Fruit fly (Drosophila melanogaster) whole organism, embryonic: ENCODE measurements around the gene CG8319.

Experiments used
- ATbp ChIP-seq: fragments of 200-800 bp; sonication (Bioruptor generic); optimal IDR thresholded peaks from 2 replicates; lab custom pipeline; 2017; ENCODE audit warnings: missing biosample characterization, mild to moderate bottlenecking, missing genetic modification characterization, missing genetic modification reagents
- Awh ChIP-seq: fragments of 200-800 bp; sonication (Bioruptor generic); IDR thresholded peaks from 2 replicates; pipeline ENCODE4, ENCODE4 v1.3.6; 2022; ENCODE audit warnings: missing biosample characterization, missing genetic modification characterization
- Bteb2 ChIP-seq: fragments of 200-800 bp; sonication (Bioruptor generic); optimal IDR thresholded peaks from 2 replicates; lab custom pipeline; 2016; ENCODE audit warnings: missing biosample characterization, missing genetic modification characterization
- CG10267 ChIP-seq: fragments of 200-800 bp; sonication (Bioruptor generic); optimal IDR thresholded peaks from 2 replicates; lab custom pipeline; 2018; ENCODE audit warnings: missing biosample characterization, mild to moderate bottlenecking, missing genetic modification characterization, moderate library complexity
- CG11504 ChIP-seq: fragments of 200-800 bp; sonication (Bioruptor generic); optimal IDR thresholded peaks from 3 replicates; lab custom pipeline; 2019; ENCODE audit warnings: missing biosample characterization, mild to moderate bottlenecking, missing genetic modification characterization, moderate library complexity
- CG12155 ChIP-seq: fragments of 200-800 bp; sonication (Bioruptor generic); optimal IDR thresholded peaks from 3 replicates; lab custom pipeline; 2016; ENCODE audit warnings: missing biosample characterization, missing genetic modification characterization
- CG1233 ChIP-seq: fragments of 200-800 bp; sonication (Bioruptor generic); optimal IDR thresholded peaks from 4 replicates; lab custom pipeline; 2018; ENCODE audit warnings: missing biosample characterization, mild to moderate bottlenecking, missing genetic modification characterization
- CG13624 ChIP-seq: fragments of 200-800 bp; sonication (Bioruptor generic); optimal IDR thresholded peaks from 2 replicates; lab custom pipeline; 2016; ENCODE audit warnings: missing biosample characterization, missing genetic modification characterization
- CG15696 ChIP-seq: fragments of 200-800 bp; sonication (Bioruptor generic); optimal IDR thresholded peaks from 2 replicates; lab custom pipeline; 2019; ENCODE audit warnings: missing biosample characterization, mild to moderate bottlenecking, missing genetic modification characterization, moderate library complexity
- CG1602 ChIP-seq: fragments of 200-800 bp; sonication (Bioruptor generic); optimal IDR thresholded peaks from 3 replicates; lab custom pipeline; 2016; ENCODE audit warnings: missing biosample characterization, missing genetic modification characterization
- CG17186 ChIP-seq: fragments of 200-800 bp; sonication (Bioruptor generic); optimal IDR thresholded peaks from 3 replicates; lab custom pipeline; 2017; ENCODE audit warnings: missing biosample characterization, missing genetic modification reagents, missing genetic modification characterization
- CG18476 ChIP-seq: fragments of 200-800 bp; sonication (Bioruptor generic); optimal IDR thresholded peaks from 2 replicates; lab custom pipeline; 2016; ENCODE audit warnings: missing biosample characterization, mild to moderate bottlenecking, missing genetic modification characterization
- CG18599 ChIP-seq: fragments of 200-800 bp; sonication (Bioruptor generic); optimal IDR thresholded peaks from 3 replicates; lab custom pipeline; 2017; ENCODE audit warnings: missing biosample characterization, missing genetic modification characterization, mild to moderate bottlenecking, moderate library complexity, missing genetic modification reagents
- CG2875 ChIP-seq: fragments of 200-800 bp; sonication (Bioruptor generic); optimal IDR thresholded peaks from 2 replicates; lab custom pipeline; 2017; ENCODE audit warnings: missing biosample characterization, mild to moderate bottlenecking, missing genetic modification characterization, missing genetic modification reagents
- CG30403 ChIP-seq: fragments of 200-800 bp; sonication (Bioruptor generic); optimal IDR thresholded peaks from 3 replicates; lab custom pipeline; 2016; ENCODE audit warnings: missing biosample characterization, missing genetic modification characterization
- CG33213 ChIP-seq: fragments of 200-800 bp; sonication (Bioruptor generic); optimal IDR thresholded peaks from 3 replicates; lab custom pipeline; 2016; ENCODE audit warnings: missing biosample characterization, missing genetic modification characterization
- CG34224 ChIP-seq: fragments of 200-800 bp; sonication (Bioruptor generic); IDR thresholded peaks from 3 replicates; pipeline ENCODE4 v1.3.6; 2022; ENCODE audit warnings: missing biosample characterization, missing genetic modification characterization; ENCODE audit not compliant: partially characterized antibody
- CG3726 ChIP-seq: fragments of 200-800 bp; sonication (Bioruptor generic); IDR thresholded peaks from 3 replicates; pipeline ENCODE4, ENCODE4 v1.3.6; 2022; ENCODE audit warnings: missing biosample characterization, missing genetic modification characterization
- CG6854 ChIP-seq: fragments of 200-800 bp; sonication (Bioruptor generic); optimal IDR thresholded peaks from 3 replicates; lab custom pipeline; 2017; ENCODE audit warnings: missing biosample characterization, mild to moderate bottlenecking, missing genetic modification characterization
- CG7963 ChIP-seq: fragments of 200-800 bp; sonication (Bioruptor generic); IDR thresholded peaks from 3 replicates; pipeline ENCODE4 v1.3.6; 2022; ENCODE audit warnings: missing biosample characterization, missing genetic modification characterization; ENCODE audit not compliant: partially characterized antibody
- CG7987 ChIP-seq: fragments of 200-800 bp; sonication (Bioruptor generic); optimal IDR thresholded peaks from 2 replicates; lab custom pipeline; 2018; ENCODE audit warnings: missing biosample characterization, mild to moderate bottlenecking, missing genetic modification characterization, moderate library complexity
- CG8281 ChIP-seq: fragments of 200-800 bp; sonication (Bioruptor generic); optimal IDR thresholded peaks from 2 replicates; lab custom pipeline; 2018; ENCODE audit warnings: missing biosample characterization, mild to moderate bottlenecking, missing genetic modification characterization, moderate library complexity
- CG8388 ChIP-seq: fragments of 200-800 bp; sonication (Bioruptor generic); optimal IDR thresholded peaks from 2 replicates; lab custom pipeline; 2019; ENCODE audit warnings: missing biosample characterization, mild to moderate bottlenecking, missing genetic modification characterization, moderate library complexity
- CG9609 ChIP-seq: fragments of 200-800 bp; sonication (Bioruptor generic); optimal IDR thresholded peaks from 3 replicates; lab custom pipeline; 2016; ENCODE audit warnings: missing biosample characterization, missing genetic modification characterization
- Eip74EF ChIP-seq, 2 experiments: fragments of 200-800 bp in 1 of 2; fragments of >200 bp in 1 of 2; sonication (Bioruptor generic) in 1 of 2; optimal IDR thresholded peaks; 2 replicates each; lab custom pipeline; 2017 to 2019; ENCODE audit warnings: missing biosample characterization in 2 of 2, missing genetic modification characterization in 2 of 2, mild to moderate bottlenecking in 1 of 2, moderate library complexity in 1 of 2
- H15 ChIP-seq: fragments of 200-800 bp; sonication (Bioruptor generic); IDR thresholded peaks from 3 replicates; pipeline ENCODE4 v1.3.6; 2022; ENCODE audit warnings: missing biosample characterization, missing genetic modification characterization
- HLH4C ChIP-seq: fragments of 200-800 bp; sonication (Bioruptor generic); IDR thresholded peaks from 3 replicates; pipeline ENCODE4 v1.3.6; 2022; ENCODE audit warnings: missing biosample characterization, missing genetic modification characterization; ENCODE audit not compliant: partially characterized antibody
- Hr3 ChIP-seq: fragments of 200-800 bp; sonication (Bioruptor generic); optimal IDR thresholded peaks from 3 replicates; lab custom pipeline; 2016; ENCODE audit warnings: missing biosample characterization, missing genetic modification characterization
- Hr78 ChIP-seq, 2 experiments: fragments of 200-800 bp in 1 of 2; fragments of >200 bp in 1 of 2; sonication (Bioruptor generic) in 1 of 2; optimal IDR thresholded peaks; 2 replicates each; lab custom pipeline; 2017 to 2019; ENCODE audit warnings: missing biosample characterization in 2 of 2, missing genetic modification characterization in 2 of 2, mild to moderate bottlenecking in 1 of 2, moderate library complexity in 1 of 2
- Neu2 ChIP-seq: fragments of 200-800 bp; sonication (Bioruptor generic); optimal IDR thresholded peaks from 3 replicates; lab custom pipeline; 2016; ENCODE audit warnings: missing biosample characterization, missing genetic modification characterization, borderline replicate concordance
- Nf-YC ChIP-seq: fragments of 200-800 bp; optimal IDR thresholded peaks from 3 replicates; lab custom pipeline; 2019; ENCODE audit warnings: missing biosample characterization, mild to moderate bottlenecking, missing genetic modification characterization, moderate library complexity
- NfI ChIP-seq: fragments of 200-800 bp; sonication (Bioruptor generic); optimal IDR thresholded peaks from 3 replicates; lab custom pipeline; 2018; ENCODE audit warnings: missing biosample characterization, mild to moderate bottlenecking, missing genetic modification characterization, moderate library complexity
- Ssrp ChIP-seq: fragments of 200-800 bp; sonication (Bioruptor generic); optimal IDR thresholded peaks from 2 replicates; lab custom pipeline; 2018; ENCODE audit warnings: missing biosample characterization, mild to moderate bottlenecking, missing genetic modification characterization, moderate library complexity
- TFAM ChIP-seq: fragments of 200-800 bp; sonication (Bioruptor generic); optimal IDR thresholded peaks from 2 replicates; lab custom pipeline; 2017; ENCODE audit warnings: missing biosample characterization, missing genetic modification characterization, inconsistent platforms
- bcd ChIP-seq: fragments of 200-800 bp; sonication (Bioruptor generic); optimal IDR thresholded peaks from 2 replicates; lab custom pipeline; 2017; ENCODE audit warnings: missing biosample characterization, mild to moderate bottlenecking, missing genetic modification characterization
- dm ChIP-seq: fragments of 200-800 bp; sonication (Bioruptor generic); optimal IDR thresholded peaks from 3 replicates; lab custom pipeline; 2016; ENCODE audit warnings: missing biosample characterization, missing genetic modification characterization
- her ChIP-seq: fragments of 200-800 bp; sonication (Bioruptor generic); optimal IDR thresholded peaks from 2 replicates; lab custom pipeline; 2016; ENCODE audit warnings: missing biosample characterization, missing genetic modification characterization
- insv ChIP-seq, 2 experiments: fragments of 200-800 bp; sonication (Bioruptor generic); optimal IDR thresholded peaks; 3 replicates each; lab custom pipeline; 2016 to 2018; ENCODE audit warnings: missing biosample characterization in 2 of 2, missing genetic modification characterization in 2 of 2
- knrl ChIP-seq: fragments of 200-800 bp; sonication (Bioruptor generic); IDR thresholded peaks from 3 replicates; pipeline ENCODE4 v1.3.6; 2022; ENCODE audit warnings: missing biosample characterization, missing genetic modification characterization; ENCODE audit not compliant: partially characterized antibody
- odd ChIP-seq: fragments of 200-800 bp; sonication (Bioruptor generic); optimal IDR thresholded peaks from 2 replicates; lab custom pipeline; 2017; ENCODE audit warnings: missing biosample characterization, mild to moderate bottlenecking, missing genetic modification characterization
- ranshi ChIP-seq: fragments of 200-800 bp; sonication (Bioruptor generic); IDR thresholded peaks from 2 replicates; pipeline ENCODE4 v1.3.6; 2022; ENCODE audit warnings: missing biosample characterization, missing genetic modification characterization
- run ChIP-seq: fragments of 200-800 bp; sonication (Bioruptor generic); optimal IDR thresholded peaks from 3 replicates; lab custom pipeline; 2018; ENCODE audit warnings: missing biosample characterization, mild to moderate bottlenecking, missing genetic modification characterization
- sd ChIP-seq: fragments of 200-800 bp; sonication (Bioruptor generic); optimal IDR thresholded peaks from 3 replicates; lab custom pipeline; 2018; ENCODE audit warnings: missing biosample characterization, mild to moderate bottlenecking, missing genetic modification characterization, moderate library complexity
- sens-2 ChIP-seq: fragments of 200-800 bp; sonication (Bioruptor generic); IDR thresholded peaks from 2 replicates; pipeline ENCODE4 v1.3.6; 2022; ENCODE audit warnings: missing biosample characterization, missing genetic modification characterization
- toy ChIP-seq: fragments of 200-800 bp; sonication (Bioruptor generic); IDR thresholded peaks from 2 replicates; pipeline ENCODE4 v1.3.6; 2022; ENCODE audit warnings: missing biosample characterization, missing genetic modification characterization
- trem ChIP-seq: fragments of 200-800 bp; optimal IDR thresholded peaks from 3 replicates; lab custom pipeline; 2019; ENCODE audit warnings: missing biosample characterization, mild to moderate bottlenecking, missing genetic modification characterization, moderate library complexity
- vnd ChIP-seq: fragments of 200-800 bp; sonication (Bioruptor generic); IDR thresholded peaks from 3 replicates; pipeline ENCODE4 v1.3.6; 2022; ENCODE audit warnings: missing biosample characterization, missing genetic modification characterization; ENCODE audit not compliant: partially characterized antibody
- z ChIP-seq: fragments of 200-800 bp; sonication (Bioruptor generic); IDR thresholded peaks from 3 replicates; pipeline ENCODE4 v1.3.6; 2022; ENCODE audit warnings: missing biosample characterization, missing genetic modification characterization

The CG8319 gene

DNA sequence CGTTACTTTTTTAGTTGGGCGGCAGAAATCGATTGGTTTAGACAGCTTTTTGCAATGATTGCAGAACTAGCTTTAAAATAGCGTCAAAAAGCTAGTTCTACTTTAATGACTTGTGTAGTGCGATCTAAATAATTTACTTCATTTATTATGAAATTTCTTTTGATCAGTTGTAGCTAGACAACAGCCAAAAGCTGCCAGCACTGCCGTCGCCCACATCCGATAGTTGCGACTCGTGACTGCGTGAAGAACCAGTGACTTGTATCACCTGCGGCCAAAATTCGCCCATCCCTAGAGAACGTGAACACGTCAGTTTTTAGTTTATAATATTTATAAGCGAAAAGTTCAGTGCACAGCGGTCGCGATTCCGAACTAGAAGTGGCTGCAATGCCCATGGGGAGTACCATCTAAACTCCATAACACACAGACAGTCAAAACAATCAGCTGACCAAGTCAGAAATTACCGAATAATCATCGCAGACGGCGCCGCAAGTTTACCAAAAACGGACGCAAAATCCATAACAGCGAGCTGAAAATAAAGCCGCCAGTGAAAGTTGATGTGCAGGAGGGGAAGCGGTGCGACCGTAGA, 40.4 kb upstream of the CG8319 start, which contains the start of gene P58IPK (continued):
- peak in 1 of 2 experiments; percentile 11 for TF ChIP-seq Eip74EF (GFP tag; optimal IDR thresholded peaks at IDR 0.05; lab: Kevin White, UChicago)
- TF ChIP-seq CG1602 (GFP tag; lab: Kevin White, UChicago) = peak; percentile 44
- TF ChIP-seq CG30403 (GFP tag; lab: Kevin White, UChicago) = peak; percentile 80
- peak; percentile 16 for TF ChIP-seq CG1233
- no peak for TF ChIP-seq z (GFP tag; lab: Robert Waterston, UW)
- TF ChIP-seq CG3726 (GFP tag; lab: Robert Waterston, UW) = peak; percentile 59; the same call in 1 of the 3 replicates
- no peak for TF ChIP-seq TFAM (GFP tag; lab: Kevin White, UChicago)
- TF ChIP-seq Ssrp (tag; lab: Kevin White, UChicago) = peak; percentile 38
- peak; percentile 27 for TF ChIP-seq CG8388 (GFP tag; lab: Kevin White, UChicago)
- TF ChIP-seq Neu2 (GFP tag; lab: Kevin White, UChicago) = no peak
- TF ChIP-seq CG34224 (GFP tag; lab: Robert Waterston, UW) = peak; percentile 92
- peak; percentile 65 for TF ChIP-seq NfI (GFP tag; lab: Kevin White, UChicago)
- peak; percentile 74 for TF ChIP-seq CG33213 (GFP tag; lab: Kevin White, UChicago)
- no peak for TF ChIP-seq sd (tag; lab: Kevin White, UChicago)
- TF ChIP-seq dm (GFP tag; lab: Kevin White, UChicago) = peak; percentile 68
- TF ChIP-seq CG15696 (tag; lab: Kevin White, UChicago) = peak; percentile 32
- TF ChIP-seq CG2875 (GFP tag; lab: Kevin White, UChicago) = no peak
- TF ChIP-seq ATbp (GFP tag; lab: Kevin White, UChicago) = no peak
- peak; percentile 96 for TF ChIP-seq knrl (GFP tag; lab: Robert Waterston, UW)
- TF ChIP-seq CG17186 (GFP tag; lab: Kevin White, UChicago) = peak; percentile 72
- peak; percentile 58 for TF ChIP-seq bcd (GFP tag; lab: Kevin White, UChicago)
- no peak for TF ChIP-seq Hr78 (GFP tag; optimal IDR thresholded peaks at IDR 0.05; lab: Kevin White, UChicago)
- TF ChIP-seq CG7963 (GFP tag; lab: Robert Waterston, UW) = peak; percentile 90
- peak; percentile 70 for TF ChIP-seq Bteb2 (GFP tag; lab: Kevin White, UChicago)
- peak; percentile 44 for TF ChIP-seq her (GFP tag; lab: Kevin White, UChicago)
- TF ChIP-seq CG8281 (tag; lab: Kevin White, UChicago) = no peak
- peak; percentile 78 for TF ChIP-seq CG12155
- TF ChIP-seq Awh = no peak
- TF ChIP-seq ranshi (GFP tag; lab: Robert Waterston, UW) = peak; percentile 59
- TF ChIP-seq sens-2 (GFP tag; lab: Robert Waterston, UW) = no peak
- peak; percentile 54 for TF ChIP-seq CG18599 (GFP tag; lab: Kevin White, UChicago)
- peak; percentile 44 for TF ChIP-seq CG18476
- no peak for TF ChIP-seq CG11504 (tag; lab: Kevin White, UChicago)
- TF ChIP-seq run = no peak
- peak; percentile 88 for TF ChIP-seq trem
- no peak for TF ChIP-seq odd
- TF ChIP-seq Hr3 = peak; percentile 46
- TF ChIP-seq Nf-YC (tag; lab: Kevin White, UChicago) = peak; percentile 41
- peak; percentile 68 for TF ChIP-seq CG10267 (tag; lab: Kevin White, UChicago)
- peak; percentile 89 for TF ChIP-seq HLH4C (GFP tag; lab: Robert Waterston, UW)
- TF ChIP-seq CG7987 (GFP tag; lab: Kevin White, UChicago) = peak; percentile 67
- TF ChIP-seq insv (GFP tag; optimal IDR thresholded peaks at IDR 0.05; lab: Kevin White, UChicago) = no peak
- no peak for TF ChIP-seq toy
- peak; percentile 45; the same call in 1 of the 3 replicates for TF ChIP-seq H15 (GFP tag; lab: Robert Waterston, UW)
- TF ChIP-seq CG6854 (GFP tag; lab: Kevin White, UChicago) = no peak
- peak; percentile 85 for TF ChIP-seq CG13624 (GFP tag; lab: Kevin White, UChicago)
- peak; percentile 69 for TF ChIP-seq CG9609 (GFP tag; lab: Kevin White, UChicago)
- peak; percentile 90 for TF ChIP-seq vnd
